Fruit fly (Drosophila melanogaster): ENCODE results near the gene ImpE2.

Gene ImpE2

DNA sequence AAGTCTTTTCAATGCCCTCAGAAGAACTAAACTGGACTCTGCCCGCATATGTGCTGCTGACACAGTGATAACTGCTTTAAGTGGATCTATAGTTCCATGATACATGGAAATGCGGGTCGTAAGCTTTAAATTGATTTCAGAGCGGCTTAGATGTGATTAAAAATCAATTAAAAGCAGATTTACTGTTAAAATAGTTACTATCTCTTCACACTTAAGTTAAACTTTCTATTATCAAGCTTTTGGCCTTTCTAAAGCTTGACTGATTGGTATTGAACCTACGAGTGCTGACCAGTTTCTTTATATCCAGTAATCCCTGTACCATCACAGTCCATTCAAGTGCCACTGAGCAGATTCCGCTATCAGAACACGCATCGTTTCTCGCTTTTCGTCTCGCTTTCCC is 43.9 kb upstream of the ImpE2 start (continued):
- TF ChIP-seq CG5180 (GFP tag; optimal IDR thresholded peaks at IDR 0.05) (peak; percentile 39), ap (GFP tag; IDR thresholded peaks at IDR 0.05) (no peak), CG9609 (GFP tag; optimal IDR thresholded peaks at IDR 0.05) (peak; percentile 44), tup (GFP tag; optimal IDR thresholded peaks at IDR 0.05) (peak; percentile 28), lov (optimal IDR thresholded peaks at IDR 0.05) (no peak), lov (GFP tag; IDR thresholded peaks at IDR 0.05) (no peak), chn (GFP tag; optimal IDR thresholded peaks at IDR 0.05) (peak; percentile 34), CG17328 (GFP tag; IDR thresholded peaks at IDR 0.05) (no peak), CG17385 (GFP tag; optimal IDR thresholded peaks at IDR 0.05) (peak; percentile 43), CG30431 (GFP tag; optimal IDR thresholded peaks at IDR 0.05) (peak; percentile 10), Six4 (GFP tag; optimal IDR thresholded peaks at IDR 0.05) (peak; percentile 24), Xbp1 (GFP tag; optimal IDR thresholded peaks at IDR 0.05) (peak; percentile 49), CG8290 (GFP tag; optimal IDR thresholded peaks at IDR 0.05) (no peak), CG8290 (tag; optimal IDR thresholded peaks at IDR 0.05) (no peak), CG11560 (tag; IDR thresholded peaks at IDR 0.05) (0 out of 3 replicates have a peak, but pooled peaks have one; percentile 50), eve (GFP tag; optimal IDR thresholded peaks at IDR 0.05) (peak in 1 of 2 experiments; percentile 82), chinmo (GFP tag; IDR thresholded peaks at IDR 0.05; ENCODE audit: partially characterized antibody) (no peak), Bteb2 (GFP tag; optimal IDR thresholded peaks at IDR 0.05) (no peak), ara (GFP tag; IDR thresholded peaks at IDR 0.05) (0 out of 2 replicates have a peak, but pooled peaks have one; percentile 15), CG15696 (tag; optimal IDR thresholded peaks at IDR 0.05) (no peak), D19A (tag; optimal IDR thresholded peaks at IDR 0.05) (peak; percentile 52), fd96Cb (tag; optimal IDR thresholded peaks at IDR 0.05) (peak; percentile 67), row (GFP tag; IDR thresholded peaks at IDR 0.05) (peak; percentile 81), CG12155 (GFP tag; optimal IDR thresholded peaks at IDR 0.05) (peak; percentile 8), tap (tag; optimal IDR thresholded peaks at IDR 0.05) (peak; percentile 25), fd64A (GFP tag; optimal IDR thresholded peaks at IDR 0.05) (no peak), CG10366 (GFP tag; IDR thresholded peaks at IDR 0.05) (no peak), her (GFP tag; optimal IDR thresholded peaks at IDR 0.05) (no peak), CG18476 (GFP tag; optimal IDR thresholded peaks at IDR 0.05) (peak; percentile 8), Ada2b (GFP tag; IDR thresholded peaks at IDR 0.05) (0 out of 2 replicates have a peak, but pooled peaks have one; percentile 11), CG2712 (tag; optimal IDR thresholded peaks at IDR 0.05) (peak; percentile 66), CG11085 (GFP tag; IDR thresholded peaks at IDR 0.05) (no peak), Dip3 (GFP tag; optimal IDR thresholded peaks at IDR 0.05) (no peak), bcd (GFP tag; optimal IDR thresholded peaks at IDR 0.05) (peak; percentile 47), CG3847 (GFP tag; IDR thresholded peaks at IDR 0.05) (0 out of 2 replicates have a peak, but pooled peaks have one; percentile 31), Poxn (GFP tag; IDR thresholded peaks at IDR 0.05) (no peak), eyg (GFP tag; optimal IDR thresholded peaks at IDR 0.05) (peak; percentile 35), CG18599 (GFP tag; optimal IDR thresholded peaks at IDR 0.05) (peak; percentile 56), seq (GFP tag; IDR thresholded peaks at IDR 0.05) (no peak), Mad (GFP tag; optimal IDR thresholded peaks at IDR 0.05) (peak; percentile 7), CG17829 (tag; optimal IDR thresholded peaks at IDR 0.05) (peak; percentile 48), CG5953 (GFP tag; IDR thresholded peaks at IDR 0.05) (no peak), Camta (GFP tag; optimal IDR thresholded peaks at IDR 0.05) (peak; percentile 63), CG1603 (tag; optimal IDR thresholded peaks at IDR 0.05) (peak; percentile 16), Blimp-1 (GFP tag; optimal IDR thresholded peaks at IDR 0.05) (peak; percentile 68), Spps (tag; optimal IDR thresholded peaks at IDR 0.05) (no peak), NC2β (GFP tag; optimal IDR thresholded peaks at IDR 0.05) (peak; percentile 41), CG10654 (GFP tag; optimal IDR thresholded peaks at IDR 0.05) (peak; percentile 8), cwo (GFP tag; optimal IDR thresholded peaks at IDR 0.05) (peak; percentile 44), CG18262 (tag; optimal IDR thresholded peaks at IDR 0.05) (peak; percentile 67), Bdp1 (GFP tag; optimal IDR thresholded peaks at IDR 0.05) (no peak), Dfd (GFP tag; optimal IDR thresholded peaks at IDR 0.05) (no peak)

Measured in whole organism, embryonic.